Worm (Caenorhabditis elegans): Measurements from ENCODE around the gene Y50D4C.3.

DNA sequence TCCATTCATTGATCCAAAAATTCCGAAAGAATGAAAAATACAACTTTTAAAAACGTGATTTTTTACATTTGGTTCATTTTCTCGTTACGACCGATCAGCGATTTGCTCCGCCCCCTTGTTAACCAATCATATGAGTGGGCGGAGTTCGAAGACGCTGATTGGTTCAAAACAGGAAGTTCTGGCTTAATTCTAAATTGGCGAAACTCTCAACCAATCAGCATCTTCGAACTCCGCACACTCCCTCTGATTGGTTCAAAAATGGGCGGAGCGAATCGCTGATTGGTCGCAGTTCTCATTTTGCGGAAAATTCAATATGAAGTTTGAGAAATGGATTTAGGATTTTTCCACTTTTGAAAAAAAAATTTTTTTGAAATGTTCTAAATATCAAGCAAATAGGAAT, 784 bp upstream of the Y50D4C.3 start:
- TF ChIP-seq zag-1 (tag; optimal IDR thresholded peaks at IDR 0.05), result no peak
- TF ChIP-seq pqm-1 (tag; optimal IDR thresholded peaks at IDR 0.05), result no peak
- no peak for TF ChIP-seq mdl-1 (tag; optimal IDR thresholded peaks at IDR 0.05)
- TF ChIP-seq lin-15B (tag; optimal IDR thresholded peaks at IDR 0.05), result no peak
- no peak for TF ChIP-seq ZK546.5 (tag; optimal IDR thresholded peaks at IDR 0.05)
- no peak for TF ChIP-seq jun-1 (tag; optimal IDR thresholded peaks at IDR 0.05)
- no peak for TF ChIP-seq ama-1 (optimal IDR thresholded peaks at IDR 0.05)
- TF ChIP-seq lsy-2 (tag; optimal IDR thresholded peaks at IDR 0.05), result no peak
- TF ChIP-seq nhr-237 (tag; optimal IDR thresholded peaks at IDR 0.05), result no peak
- TF ChIP-seq egl-27 (tag; optimal IDR thresholded peaks at IDR 0.05), result no peak
- TF ChIP-seq ZK337.2 (GFP tag; IDR thresholded peaks at IDR 0.05), result no peak
- TF ChIP-seq sdz-12 (GFP tag; optimal IDR thresholded peaks at IDR 0.05), result no peak

Data from whole organism, L4 larva.